Worm (Caenorhabditis elegans) whole organism, midembryonic: Measurements from ENCODE around the gene gcn-1.

Experiments
- T22C8.4 ChIP-seq: fragments of 200-800 bp; sonication (Bioruptor generic); IDR thresholded peaks from 2 replicates; pipeline ENCODE4 v1.3.6; 2022; ENCODE audit warnings: missing genetic modification characterization, missing compliant biosample characterization
- cog-1 ChIP-seq: sonication (generic microtip); optimal IDR thresholded peaks from 2 replicates; lab custom pipeline; 2016; ENCODE audit warnings: missing genetic modification characterization, missing compliant biosample characterization
- flt-1 ChIP-seq: fragments of 200-800 bp; sonication (Bioruptor generic); IDR thresholded peaks from 2 replicates; pipeline ENCODE4 v1.3.6; 2022; ENCODE audit warnings: missing genetic modification characterization, missing compliant biosample characterization
- klf-2 ChIP-seq: fragments of 200-800 bp; sonication (Bioruptor generic); conservative IDR thresholded peaks from 2 replicates; pipeline ENCODE4 v1.3.6; 2022; ENCODE audit warnings: missing genetic modification reagents, missing genetic modification characterization, missing compliant biosample characterization
- med-1 ChIP-seq: sonication (generic microtip); optimal IDR thresholded peaks from 2 replicates; lab custom pipeline; 2017; ENCODE audit warnings: missing genetic modification characterization, mild to moderate bottlenecking, missing compliant biosample characterization, antibody characterized with exemption, missing genetic modification reagents; ENCODE audit not compliant: insufficient read depth
- ref-1 ChIP-seq: fragments of 200-800 bp; sonication (Bioruptor generic); conservative IDR thresholded peaks from 2 replicates; pipeline ENCODE4 v1.3.6; 2022; ENCODE audit warnings: missing genetic modification reagents, missing genetic modification characterization, missing compliant biosample characterization
- tab-1 ChIP-seq: fragments of 200-800 bp; sonication (Bioruptor generic); IDR thresholded peaks from 2 replicates; pipeline ENCODE4 v1.3.6; 2022; ENCODE audit warnings: missing genetic modification characterization, missing compliant biosample characterization
- ztf-23 ChIP-seq: fragments of 200-800 bp; sonication (Bioruptor generic); IDR thresholded peaks from 2 replicates; pipeline ENCODE4 v1.3.6; 2022; ENCODE audit warnings: missing genetic modification reagents, missing genetic modification characterization, missing compliant biosample characterization
- ztf-29 ChIP-seq: fragments of 200-800 bp; sonication (Bioruptor generic); IDR thresholded peaks from 2 replicates; pipeline ENCODE4 v1.3.6; 2022; ENCODE audit warnings: missing genetic modification reagents, missing genetic modification characterization, missing compliant biosample characterization

gcn-1 gene

DNA sequence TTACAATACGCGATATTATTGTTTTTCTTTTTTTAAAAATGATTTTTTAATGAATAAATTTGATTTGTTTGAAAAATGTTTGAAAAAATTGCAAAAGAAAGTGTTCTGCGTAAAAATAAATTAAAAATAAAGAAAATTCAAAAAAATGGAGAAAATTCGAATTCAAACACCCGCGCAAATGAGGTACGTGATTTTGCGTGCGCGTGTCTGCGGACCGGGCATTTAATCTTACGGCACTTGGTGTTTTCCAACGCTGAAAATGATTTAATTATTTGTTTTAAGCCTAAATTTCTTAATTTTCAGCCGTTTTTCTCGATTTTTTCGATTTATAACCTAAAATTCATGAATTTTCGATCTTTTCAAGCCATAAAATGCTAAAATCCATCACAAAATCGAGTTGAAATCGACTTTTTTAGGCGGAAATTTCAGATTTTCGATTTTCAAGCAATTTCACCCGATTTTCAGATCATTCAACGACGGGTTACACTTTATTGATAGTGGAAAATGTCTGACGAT lies at the start of gene gcn-1:
Gene gcn-1 (plus strand): TSS at position 466 of the 516 bp plus-strand sequence.
- TF ChIP-seq ztf-23 (GFP tag; lab: Robert Waterston, UW) = 0 out of 2 replicates have a peak, but pooled peaks have one; percentile 25
- no peak for TF ChIP-seq cog-1 (tag; lab: Kevin White, UChicago)
- no peak for TF ChIP-seq tab-1

DNA sequence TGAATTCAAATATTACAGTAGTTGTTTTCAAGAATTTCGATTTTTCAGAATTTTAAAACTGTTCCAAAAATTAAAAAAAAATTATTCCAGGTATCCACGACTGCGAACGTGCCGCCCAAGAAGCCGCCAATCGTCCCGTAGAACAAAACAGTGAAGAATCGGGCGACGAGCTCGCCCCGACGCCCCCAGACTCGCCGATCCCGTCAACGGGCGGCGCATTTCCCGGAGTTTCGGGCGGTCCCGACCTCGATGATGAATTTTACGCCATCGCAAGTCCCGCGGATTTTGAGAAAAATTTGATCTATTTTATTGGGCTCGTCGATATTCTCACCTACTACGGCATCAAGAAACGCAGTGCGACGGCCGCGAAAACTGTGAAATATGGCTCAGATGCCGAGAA lies 45.8 kb upstream of the gcn-1 start:
- TF ChIP-seq med-1 (no peak), T22C8.4 (no peak), cog-1 (tag; lab: Kevin White, UChicago) (no peak), tab-1 (no peak), ztf-29 (no peak), ref-1 (no peak), klf-2 (GFP tag; lab: Robert Waterston, UW) (no peak), ztf-23 (GFP tag; lab: Robert Waterston, UW) (no peak), flt-1 (GFP tag; lab: Robert Waterston, UW) (no peak)

DNA sequence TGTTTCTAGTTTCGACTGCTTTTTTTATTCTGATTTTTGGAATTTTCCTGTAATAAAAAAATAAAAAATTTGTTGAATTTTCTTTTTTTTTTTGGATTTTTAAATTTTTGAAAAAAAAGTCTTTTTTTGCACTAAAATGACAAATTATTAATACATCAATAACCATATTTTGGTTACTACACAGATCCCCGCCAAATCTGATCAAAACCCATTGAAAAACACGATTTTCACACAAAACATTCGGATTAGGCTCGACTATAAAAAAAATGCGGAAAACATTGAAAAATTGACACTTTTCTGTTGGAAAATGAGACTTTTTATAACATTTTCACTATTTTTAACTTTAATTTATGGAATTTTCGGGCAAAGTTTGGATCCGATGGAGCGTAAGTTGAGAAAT lies 41.5 kb upstream of the gcn-1 start, which contains the start of gene Y48G9A.7:
Gene Y48G9A.7 (plus strand): TSS at position 301 of the 400 bp plus-strand sequence.
- TF ChIP-seq ztf-23 (GFP tag; lab: Robert Waterston, UW) (no peak), T22C8.4 (no peak), flt-1 (GFP tag; lab: Robert Waterston, UW) (no peak), med-1 (no peak), klf-2 (GFP tag; lab: Robert Waterston, UW) (no peak), tab-1 (no peak), ztf-29 (no peak), ref-1 (no peak), cog-1 (tag; lab: Kevin White, UChicago) (no peak)

DNA sequence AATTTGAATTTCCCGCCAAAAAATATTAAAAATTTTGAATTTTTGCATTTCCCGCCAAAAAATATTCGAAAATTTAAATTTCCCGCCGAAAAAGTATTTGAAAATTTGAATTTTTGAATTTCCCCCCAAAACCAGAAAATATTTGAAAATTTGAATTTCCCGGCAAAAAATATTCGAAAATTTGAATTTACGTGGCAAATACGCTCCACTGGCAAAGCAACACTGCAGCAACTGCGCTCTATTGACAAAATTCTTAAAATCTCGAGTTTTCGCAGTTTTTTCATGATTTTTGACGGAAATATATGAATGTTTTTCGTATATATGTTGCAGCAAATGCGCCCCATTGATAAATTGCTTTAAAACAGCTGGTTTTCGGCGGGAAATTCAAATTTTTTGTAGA lies 40.4 kb upstream of the gcn-1 start:
- no peak for TF ChIP-seq T22C8.4
- no peak for TF ChIP-seq cog-1 (tag; lab: Kevin White, UChicago)

DNA sequence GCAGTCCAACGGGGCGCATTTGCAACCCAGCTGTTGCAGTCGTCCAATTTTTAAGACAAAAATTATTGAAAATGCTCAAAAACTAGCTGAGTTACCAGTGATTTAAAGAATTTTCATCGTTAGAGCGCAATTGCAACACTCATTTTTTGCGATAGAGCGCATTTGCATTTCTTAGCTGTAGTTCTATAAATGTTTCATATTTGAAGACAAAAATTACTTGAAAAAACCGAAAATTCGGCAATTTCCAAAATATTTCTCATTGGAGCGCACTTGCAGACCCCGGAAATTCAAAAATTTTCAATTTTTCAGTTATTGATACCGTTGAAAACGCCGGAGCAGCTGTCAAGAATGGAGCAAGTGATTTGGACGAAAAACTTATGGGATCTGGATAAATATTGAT lies 39.7 kb upstream of the gcn-1 start:
- no peak for TF ChIP-seq klf-2 (GFP tag; lab: Robert Waterston, UW)
- no peak for TF ChIP-seq ztf-23 (GFP tag; lab: Robert Waterston, UW)
- no peak for TF ChIP-seq flt-1 (GFP tag; lab: Robert Waterston, UW)
- no peak for TF ChIP-seq ztf-29
- TF ChIP-seq T22C8.4 = no peak
- no peak for TF ChIP-seq cog-1 (tag; lab: Kevin White, UChicago)
- TF ChIP-seq tab-1 = no peak
- TF ChIP-seq ref-1 = no peak
- no peak for TF ChIP-seq med-1

DNA sequence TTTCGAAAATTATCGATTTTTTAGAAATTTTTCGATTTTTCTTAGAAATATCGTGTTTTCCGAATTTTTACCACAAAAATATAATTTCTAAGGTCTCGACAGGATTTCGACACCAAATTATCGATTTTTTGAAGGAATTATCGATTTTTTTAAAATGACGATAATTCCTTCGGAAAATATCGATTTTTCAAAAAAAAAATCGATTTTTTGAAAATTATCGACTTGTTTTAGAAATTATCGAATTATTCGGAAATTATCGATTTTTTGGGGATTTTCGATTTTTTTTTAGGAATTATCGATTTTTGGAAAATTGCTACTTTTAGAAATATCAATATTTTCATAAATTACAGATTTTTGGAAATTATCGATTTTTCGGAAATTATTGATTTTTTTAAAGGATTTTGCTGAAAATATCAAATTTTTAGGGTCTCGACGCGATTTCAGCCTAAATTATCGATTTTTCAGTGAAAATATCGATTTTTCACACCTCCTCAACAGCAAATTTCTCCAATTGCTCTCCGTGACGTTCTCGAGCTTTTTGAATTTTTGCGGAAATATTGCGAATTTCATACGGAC lies 39.1 kb upstream of the gcn-1 start:
- no peak for TF ChIP-seq klf-2 (GFP tag; lab: Robert Waterston, UW)
- TF ChIP-seq T22C8.4 = peak; percentile 94

DNA sequence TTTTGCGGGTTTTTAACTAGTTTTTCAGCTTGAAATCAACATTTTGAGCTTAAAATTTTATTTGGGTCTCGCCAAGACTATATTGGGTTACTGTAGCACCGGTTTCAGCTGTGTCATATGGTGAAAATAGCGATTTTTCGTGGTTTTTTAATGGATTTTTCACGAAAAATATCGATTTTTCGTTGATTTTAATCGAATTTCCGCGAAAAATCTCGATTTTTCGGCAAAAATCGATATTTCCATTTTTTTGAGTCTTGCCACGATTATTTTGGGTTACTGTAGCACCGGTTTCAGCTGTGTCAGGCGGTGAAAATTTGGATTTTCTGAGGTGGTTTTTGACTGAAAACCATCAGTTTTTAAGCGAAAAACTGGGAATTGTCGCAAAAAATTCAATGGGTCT lies 36.4 kb upstream of the gcn-1 start:
- peak; percentile 61 for TF ChIP-seq T22C8.4
- TF ChIP-seq ztf-23 (GFP tag; lab: Robert Waterston, UW) = no peak

DNA sequence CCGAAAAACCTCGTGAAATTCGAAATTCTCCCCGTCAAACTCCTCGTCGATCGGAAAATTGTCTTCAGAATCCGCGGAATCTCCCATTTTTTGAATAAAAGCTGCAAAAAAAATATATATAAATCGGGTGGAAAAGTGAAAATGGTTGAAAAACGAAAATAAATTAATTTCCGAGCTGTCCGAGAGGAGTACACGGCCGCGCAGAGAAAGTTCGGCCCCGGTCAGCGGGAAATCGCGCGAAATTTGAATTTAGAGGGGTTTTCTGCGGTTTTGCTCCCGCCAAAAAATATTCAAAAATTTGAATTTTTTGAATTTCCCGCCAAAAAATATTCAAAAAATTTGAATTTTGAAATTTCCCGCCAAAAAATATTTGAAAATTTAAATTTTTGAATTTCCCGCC lies 34.9 kb upstream of the gcn-1 start, which contains the start of gene Y48G9A.11:
Gene Y48G9A.11 (minus strand): TSS at position 101 of the 400 bp plus-strand sequence.
- TF ChIP-seq klf-2 (GFP tag; lab: Robert Waterston, UW) = no peak
- TF ChIP-seq med-1 = no peak
- no peak for TF ChIP-seq T22C8.4
- no peak for TF ChIP-seq ztf-29
- TF ChIP-seq ztf-23 (GFP tag; lab: Robert Waterston, UW) = no peak

DNA sequence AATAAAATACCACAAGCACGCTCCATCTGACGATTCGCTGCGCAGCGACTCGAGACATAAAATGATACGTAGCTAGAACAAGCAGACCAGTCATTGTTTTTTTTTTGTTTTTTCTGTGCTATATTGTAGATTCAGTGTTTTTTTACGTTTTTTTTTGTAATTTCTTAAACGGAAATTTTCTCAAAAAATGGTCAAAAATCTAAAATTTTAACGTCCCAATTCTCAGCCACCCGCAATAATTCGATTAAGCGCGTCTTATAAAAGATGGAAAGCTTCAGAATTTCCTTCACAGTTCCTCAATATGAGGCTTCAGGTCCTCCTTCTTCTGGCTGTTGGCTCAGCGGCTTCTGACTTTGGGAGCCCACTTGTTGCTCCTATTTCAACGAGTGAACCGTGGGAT lies 34.2 kb upstream of the gcn-1 start, which contains the start of gene Y48G9A.6:
Gene Y48G9A.6 (plus strand): TSS at position 301 of the 400 bp plus-strand sequence.
- TF ChIP-seq ztf-29 (no peak), T22C8.4 (no peak), flt-1 (GFP tag; lab: Robert Waterston, UW) (no peak), ref-1 (no peak), ztf-23 (GFP tag; lab: Robert Waterston, UW) (no peak), klf-2 (GFP tag; lab: Robert Waterston, UW) (no peak), tab-1 (no peak), med-1 (no peak), cog-1 (tag; lab: Kevin White, UChicago) (no peak)

DNA sequence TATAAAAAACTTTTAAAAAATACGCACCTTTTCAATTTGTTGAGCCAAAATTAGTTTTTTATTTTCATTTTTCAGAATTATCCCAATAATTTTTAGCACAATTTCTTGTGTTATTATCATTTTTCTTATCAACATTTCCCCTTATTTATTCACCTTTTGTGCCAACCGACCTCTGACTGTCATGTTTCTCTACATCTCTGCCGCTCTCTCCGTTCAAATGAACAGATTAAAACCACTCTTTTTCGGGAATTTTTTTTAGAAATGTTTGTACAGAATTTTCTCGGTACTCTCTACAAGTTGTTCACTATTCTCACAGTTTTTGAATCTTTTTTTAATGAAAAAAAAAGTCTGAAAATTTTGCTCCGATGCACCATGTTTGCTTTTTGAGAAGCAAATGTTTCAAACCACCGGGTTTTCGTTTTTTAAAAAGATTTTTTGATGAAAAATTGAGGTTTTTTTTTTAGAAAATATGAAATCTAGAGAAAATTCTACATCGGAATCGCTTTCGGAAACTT lies 28.0 kb upstream of the gcn-1 start, which contains the start of gene frl-1:
Gene frl-1 (plus strand): TSS at position 465 of the 515 bp plus-strand sequence.
- TF ChIP-seq T22C8.4 = no peak

DNA sequence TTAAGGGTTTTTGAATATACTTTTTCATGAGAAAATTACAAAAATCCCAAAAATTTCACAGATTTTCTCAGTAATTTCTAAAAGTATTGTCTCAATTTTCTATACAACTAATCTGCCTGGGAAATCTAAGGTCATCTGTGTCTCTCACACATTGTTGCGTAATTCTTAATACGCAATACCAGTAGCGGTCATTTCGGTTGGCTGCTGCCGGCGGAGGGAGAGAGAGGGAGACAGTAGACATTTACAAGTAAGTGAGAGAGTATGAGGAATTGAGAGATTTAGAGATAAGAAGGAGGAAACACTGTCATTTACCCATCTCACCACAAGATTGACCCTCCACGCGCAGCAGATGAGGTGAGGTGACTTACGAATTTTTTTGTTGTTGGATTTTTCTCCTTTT lies 25.8 kb upstream of the gcn-1 start:
- TF ChIP-seq ztf-23 (GFP tag; lab: Robert Waterston, UW) = no peak
- TF ChIP-seq ref-1 = no peak
- TF ChIP-seq tab-1 = no peak
- no peak for TF ChIP-seq flt-1 (GFP tag; lab: Robert Waterston, UW)
- peak; percentile 52 for TF ChIP-seq cog-1 (tag; lab: Kevin White, UChicago)
- TF ChIP-seq ztf-29 = no peak
- no peak for TF ChIP-seq klf-2 (GFP tag; lab: Robert Waterston, UW)

DNA sequence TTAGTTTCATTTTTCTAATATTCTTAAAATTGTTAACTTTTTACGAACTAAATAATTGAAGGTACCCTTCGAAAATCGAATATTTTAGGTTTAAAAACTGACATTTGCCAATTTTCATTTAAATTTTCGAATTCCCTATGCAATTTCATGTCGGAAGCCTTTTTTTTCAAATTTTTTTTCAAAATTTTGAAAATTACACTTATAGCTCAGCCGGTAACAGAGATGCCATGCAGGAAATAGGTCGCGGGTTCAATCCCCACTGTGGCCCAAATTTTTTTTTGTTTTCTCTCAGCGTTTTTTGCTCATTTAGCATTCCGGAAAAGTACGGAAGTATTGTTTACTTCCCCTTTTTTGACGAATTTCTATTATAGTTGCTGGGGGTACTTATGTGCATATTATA lies 22.4 kb upstream of the gcn-1 start:
- TF ChIP-seq ztf-23 (GFP tag; lab: Robert Waterston, UW) (no peak), cog-1 (tag; lab: Kevin White, UChicago) (no peak), klf-2 (GFP tag; lab: Robert Waterston, UW) (no peak), med-1 (no peak), tab-1 (no peak), ztf-29 (no peak)
